Fruit fly (Drosophila melanogaster): ENCODE data around the gene dgt1.
A peak's percentile ranks its signal among the peaks of the same experiment; 100 is the strongest.

dgt1 gene

dm6 chr3R:29841293-29841791, 15.9 kb downstream of the dgt1 start, which contains the start of gene Cad99C:
Cad99C (plus strand) TSS chr3R:29841657.
- TF ChIP-seq sage (GFP tag; optimal IDR thresholded peaks at IDR 0.05) (no peak), h (GFP tag; optimal IDR thresholded peaks at IDR 0.05) (peak; percentile 46), CG9705 (GFP tag; optimal IDR thresholded peaks at IDR 0.05) (no peak), Hr78 (GFP tag; optimal IDR thresholded peaks at IDR 0.05) (no peak), lola (GFP tag; optimal IDR thresholded peaks at IDR 0.05) (no peak), dmrt93B (GFP tag; optimal IDR thresholded peaks at IDR 0.05) (no peak), sv (GFP tag; optimal IDR thresholded peaks at IDR 0.05) (no peak), pan (optimal IDR thresholded peaks at IDR 0.05) (no peak), brk (GFP tag; optimal IDR thresholded peaks at IDR 0.05) (peak; percentile 50), tai (GFP tag; optimal IDR thresholded peaks at IDR 0.05) (no peak), Abd-B (GFP tag; optimal IDR thresholded peaks at IDR 0.05) (no peak), br (GFP tag; optimal IDR thresholded peaks at IDR 0.05) (peak; percentile 34), Dfd (GFP tag; optimal IDR thresholded peaks at IDR 0.05) (no peak), Jra (GFP tag; optimal IDR thresholded peaks at IDR 0.05) (peak; percentile 20), Rel (GFP tag; optimal IDR thresholded peaks at IDR 0.05) (no peak), Rel (tag; optimal IDR thresholded peaks at IDR 0.05) (peak; percentile 37), woc (GFP tag; optimal IDR thresholded peaks at IDR 0.05) (no peak), Hr83 (GFP tag; optimal IDR thresholded peaks at IDR 0.05; ENCODE audit: poor library complexity, severe bottlenecking) (peak; percentile 45), Mio (GFP tag; optimal IDR thresholded peaks at IDR 0.05) (no peak), OdsH (GFP tag; optimal IDR thresholded peaks at IDR 0.05) (peak; percentile 25), CG32264 (GFP tag; optimal IDR thresholded peaks at IDR 0.05) (no peak), dl (GFP tag; optimal IDR thresholded peaks at IDR 0.05; ENCODE audit: insufficient read depth in 1 of 2, partially characterized antibody in 2 of 2) (peak; percentile 44 to 61), Sp1 (GFP tag; optimal IDR thresholded peaks at IDR 0.05) (no peak), HLH106 (tag; optimal IDR thresholded peaks at IDR 0.05) (no peak), dsf (GFP tag; optimal IDR thresholded peaks at IDR 0.05; ENCODE audit: borderline replicate concordance) (no peak), N (GFP tag; optimal IDR thresholded peaks at IDR 0.05) (no peak), rgr (GFP tag; optimal IDR thresholded peaks at IDR 0.05) (no peak), CrebA (GFP tag; optimal IDR thresholded peaks at IDR 0.05; ENCODE audit: borderline replicate concordance) (no peak), Vsx2 (GFP tag; optimal IDR thresholded peaks at IDR 0.05; ENCODE audit: partially characterized antibody) (peak; percentile 90), ey (GFP tag; optimal IDR thresholded peaks at IDR 0.05) (no peak), usp (GFP tag; optimal IDR thresholded peaks at IDR 0.05) (no peak), Hnf4 (GFP tag; optimal IDR thresholded peaks at IDR 0.05) (no peak), foxo (GFP tag; optimal IDR thresholded peaks at IDR 0.05) (no peak), jim (GFP tag; optimal IDR thresholded peaks at IDR 0.05) (no peak), Dif (GFP tag; optimal IDR thresholded peaks at IDR 0.05; ENCODE audit: partially characterized antibody) (peak; percentile 77), Myc (optimal IDR thresholded peaks at IDR 0.05) (no peak), GATAd (GFP tag; optimal IDR thresholded peaks at IDR 0.05) (no peak), psq (GFP tag; optimal IDR thresholded peaks at IDR 0.05) (no peak), fru (GFP tag; optimal IDR thresholded peaks at IDR 0.05) (peak; percentile 44)

DNA sequence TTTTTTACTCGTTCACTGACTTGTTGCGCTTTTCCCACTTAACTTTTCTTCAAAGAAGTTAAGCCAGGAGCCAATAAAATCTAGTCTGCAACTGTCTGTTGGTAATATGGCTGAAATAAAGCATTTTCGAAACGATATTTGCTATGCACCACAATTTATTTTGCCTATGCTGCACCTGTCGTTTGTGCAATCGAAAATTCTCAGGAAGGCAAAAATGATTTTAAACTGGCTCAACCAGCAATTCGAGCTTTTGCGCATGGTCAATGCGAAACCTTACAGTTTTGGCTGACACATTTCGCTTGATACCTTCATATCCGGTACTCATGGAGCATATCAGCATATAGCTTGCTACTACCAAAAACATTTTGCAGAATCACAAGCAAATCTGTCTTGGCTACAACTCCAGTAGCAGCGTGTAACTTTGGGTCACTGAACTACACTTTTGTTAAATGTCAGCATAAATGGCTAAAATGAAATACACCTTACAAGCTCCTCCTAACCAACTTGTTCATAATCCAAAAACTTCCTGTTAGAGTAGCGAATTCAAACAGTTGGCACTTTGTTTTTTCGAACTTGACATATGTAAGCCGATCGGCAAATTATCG, 17.5 kb downstream of the dgt1 start:
- TF ChIP-seq Myc (optimal IDR thresholded peaks at IDR 0.05) (no peak), CG9705 (GFP tag; optimal IDR thresholded peaks at IDR 0.05) (no peak), br (GFP tag; optimal IDR thresholded peaks at IDR 0.05) (no peak), Mio (GFP tag; optimal IDR thresholded peaks at IDR 0.05) (no peak), woc (GFP tag; optimal IDR thresholded peaks at IDR 0.05) (no peak), dmrt93B (GFP tag; optimal IDR thresholded peaks at IDR 0.05) (no peak), foxo (GFP tag; optimal IDR thresholded peaks at IDR 0.05) (no peak), Dfd (GFP tag; optimal IDR thresholded peaks at IDR 0.05) (no peak), GATAd (GFP tag; optimal IDR thresholded peaks at IDR 0.05) (no peak), HLH106 (tag; optimal IDR thresholded peaks at IDR 0.05) (no peak), Hnf4 (GFP tag; optimal IDR thresholded peaks at IDR 0.05) (no peak), psq (GFP tag; optimal IDR thresholded peaks at IDR 0.05) (no peak), Rel (GFP tag; optimal IDR thresholded peaks at IDR 0.05) (no peak), Rel (tag; optimal IDR thresholded peaks at IDR 0.05) (no peak), dsf (GFP tag; optimal IDR thresholded peaks at IDR 0.05; ENCODE audit: borderline replicate concordance) (no peak), Abd-B (GFP tag; optimal IDR thresholded peaks at IDR 0.05) (no peak), sage (GFP tag; optimal IDR thresholded peaks at IDR 0.05) (no peak), jim (GFP tag; optimal IDR thresholded peaks at IDR 0.05) (no peak), OdsH (GFP tag; optimal IDR thresholded peaks at IDR 0.05) (no peak), CrebA (GFP tag; optimal IDR thresholded peaks at IDR 0.05; ENCODE audit: borderline replicate concordance) (no peak)
